Worm (Caenorhabditis elegans): ENCODE results near the gene E02A10.3.

Gene E02A10.3

ce11 chrV:12556904-12557303, 22.5 kb upstream of the E02A10.3 start (continued):
- TF ChIP-seq zfp-3 (GFP tag; conservative IDR thresholded peaks at IDR 0.05) (no peak), mep-1 (tag; optimal IDR thresholded peaks at IDR 0.05) (no peak), ceh-20 (GFP tag; IDR thresholded peaks at IDR 0.05) (no peak), nhr-6 (tag; optimal IDR thresholded peaks at IDR 0.05) (no peak), dmd-8 (GFP tag; IDR thresholded peaks at IDR 0.05) (no peak)

- TF ChIP-seq ceh-32 (tag; optimal IDR thresholded peaks at IDR 0.05; ENCODE audit: poor library complexity) (no peak), F49E8.2 (tag; optimal IDR thresholded peaks at IDR 0.05; ENCODE audit: borderline replicate concordance) (no peak), cey-2 (tag; optimal IDR thresholded peaks at IDR 0.05; ENCODE audit: borderline replicate concordance, insufficient read depth) (no peak), D1046.2 (GFP tag; IDR thresholded peaks at IDR 0.05) (no peak), F26F4.8 (GFP tag; conservative IDR thresholded peaks at IDR 0.05) (no peak), spr-3 (GFP tag; optimal IDR thresholded peaks at IDR 0.05) (no peak), ceh-62 (tag; optimal IDR thresholded peaks at IDR 0.05) (no peak), ZK337.2 (GFP tag; IDR thresholded peaks at IDR 0.05) (no peak), R02D3.7 (tag; optimal IDR thresholded peaks at IDR 0.05) (peak; percentile 26), jun-1 (tag; optimal IDR thresholded peaks at IDR 0.05) (no peak), madf-5 (GFP tag; IDR thresholded peaks at IDR 0.05) (no peak), ceh-28 (tag; optimal IDR thresholded peaks at IDR 0.05) (no peak), nhr-25 (tag; optimal IDR thresholded peaks at IDR 0.05; ENCODE audit: borderline replicate concordance, insufficient read depth) (no peak), ctbp-1 (GFP tag; IDR thresholded peaks at IDR 0.05) (no peak), vab-7 (GFP tag; IDR thresholded peaks at IDR 0.05) (no peak), dve-1 (tag; optimal IDR thresholded peaks at IDR 0.05; ENCODE audit: insufficient read depth) (no peak), mes-2 (tag; optimal IDR thresholded peaks at IDR 0.05; ENCODE audit: poor library complexity, severe bottlenecking) (peak; percentile 48), lsy-2 (tag; optimal IDR thresholded peaks at IDR 0.05) (peak in 1 of 2 experiments; percentile 21), aha-1 (tag) (peak; percentile 15), fkh-10 (GFP tag; optimal IDR thresholded peaks at IDR 0.05) (no peak), dpl-1 (GFP tag; optimal IDR thresholded peaks at IDR 0.05) (peak; percentile 8), T20F7.1 (GFP tag; optimal IDR thresholded peaks at IDR 0.05) (peak; percentile 95), mxl-2 (GFP tag; conservative IDR thresholded peaks at IDR 0.05) (no peak), snpc-1.2 (GFP tag; IDR thresholded peaks at IDR 0.05) (no peak), T26A8.4 (GFP tag; IDR thresholded peaks at IDR 0.05) (no peak), F37D6.2 (tag; optimal IDR thresholded peaks at IDR 0.05) (no peak), tag-97 (GFP tag; IDR thresholded peaks at IDR 0.05) (no peak), ZK546.5 (tag; optimal IDR thresholded peaks at IDR 0.05) (no peak), arid-1 (GFP tag; conservative IDR thresholded peaks at IDR 0.05) (no peak), lin-39 (tag; optimal IDR thresholded peaks at IDR 0.05) (no peak), saeg-2 (GFP tag; IDR thresholded peaks at IDR 0.05) (no peak), daf-8 (GFP tag; IDR thresholded peaks at IDR 0.05) (no peak), nhr-76 (tag; optimal IDR thresholded peaks at IDR 0.05) (no peak), Y48G9A.11 (GFP tag; IDR thresholded peaks at IDR 0.05) (peak; percentile 94), nhr-6 (tag; optimal IDR thresholded peaks at IDR 0.05) (peak; percentile 30), php-3 (GFP tag; IDR thresholded peaks at IDR 0.05) (no peak), nhr-41 (GFP tag; IDR thresholded peaks at IDR 0.05) (no peak), pqm-1 (tag; optimal IDR thresholded peaks at IDR 0.05) (no peak), nhr-10 (tag; optimal IDR thresholded peaks at IDR 0.05) (no peak), fos-1 (tag; optimal IDR thresholded peaks at IDR 0.05) (no peak), lin-29 (GFP tag; IDR thresholded peaks at IDR 0.05) (no peak), zfp-3 (GFP tag; conservative IDR thresholded peaks at IDR 0.05) (no peak), madf-9 (GFP tag; conservative IDR thresholded peaks at IDR 0.05) (no peak), daf-19 (GFP tag; conservative IDR thresholded peaks at IDR 0.05) (no peak), hif-1 (tag; optimal IDR thresholded peaks at IDR 0.05) (no peak)
Measured at ce11 chrV:12560328-12560782, 19.0 kb upstream of the E02A10.3 start, which contains the start of gene sel-1. sel-1 (plus strand) TSS chrV:12560732.

All from whole organism, L4 larva.